Worm (Caenorhabditis elegans) whole organism, L4 larva: ENCODE data around the gene F53B3.3.

Source experiments
- D1046.2 ChIP-seq: fragments of 200-800 bp; sonication (Bioruptor generic); IDR thresholded peaks from 2 replicates; pipeline ENCODE4 v1.3.6; 2022; ENCODE audit warnings: missing genetic modification characterization, missing compliant biosample characterization
- F10B5.3 ChIP-seq: sonication (generic microtip); optimal IDR thresholded peaks from 2 replicates; lab custom pipeline; 2016; ENCODE audit warnings: mild to moderate bottlenecking, missing genetic modification characterization, missing compliant biosample characterization
- F26F4.8 ChIP-seq: fragments of 200-800 bp; sonication (Bioruptor generic); conservative IDR thresholded peaks from 2 replicates; pipeline ENCODE4 v1.3.6; 2022; ENCODE audit warnings: missing genetic modification characterization, missing compliant biosample characterization
- F37D6.2 ChIP-seq: sonication (generic microtip); optimal IDR thresholded peaks from 2 replicates; lab custom pipeline; 2016; ENCODE audit warnings: mild to moderate bottlenecking, missing genetic modification characterization, missing compliant biosample characterization
- R02D3.7 ChIP-seq: fragments of 150-350 bp; sonication (generic microtip); optimal IDR thresholded peaks from 3 replicates; lab custom pipeline; 2014; ENCODE audit warnings: missing biosample characterization, missing genetic modification characterization
- T26A8.4 ChIP-seq: fragments of 200-800 bp; sonication (Bioruptor generic); IDR thresholded peaks from 2 replicates; pipeline ENCODE4 v1.3.6; 2022; ENCODE audit warnings: missing genetic modification characterization, missing compliant biosample characterization
- Y48G9A.11 ChIP-seq: fragments of 200-800 bp; sonication (Bioruptor generic); IDR thresholded peaks from 2 replicates; pipeline ENCODE4 v1.3.6; 2022; ENCODE audit warnings: missing genetic modification reagents, missing genetic modification characterization, missing compliant biosample characterization
- Y5F2A.4 ChIP-seq: fragments of 200-800 bp; sonication (Bioruptor generic); optimal IDR thresholded peaks from 2 replicates; lab custom pipeline; 2018; ENCODE audit warnings: mild to moderate bottlenecking, missing genetic modification characterization, missing compliant biosample characterization
- aha-1 ChIP-seq: fragments of 150-350 bp; peaks from one replicate; lab custom pipeline; 2014; ENCODE audit warnings: missing biosample characterization, missing genetic modification characterization
- arid-1 ChIP-seq: fragments of 200-800 bp; sonication (Bioruptor generic); conservative IDR thresholded peaks from 2 replicates; pipeline ENCODE4 v1.3.6; 2022; ENCODE audit warnings: missing genetic modification reagents, missing genetic modification characterization, missing compliant biosample characterization
- attf-4 ChIP-seq: sonication (generic microtip); optimal IDR thresholded peaks from 3 replicates; lab custom pipeline; 2017; ENCODE audit warnings: missing biosample characterization, missing genetic modification characterization
- ceh-20 ChIP-seq: fragments of 200-800 bp; sonication (Bioruptor generic); IDR thresholded peaks from 2 replicates; pipeline ENCODE4 v1.3.6; 2022; ENCODE audit warnings: missing genetic modification reagents, missing genetic modification characterization, missing compliant biosample characterization
- ceh-32 ChIP-seq: sonication (generic microtip); optimal IDR thresholded peaks from 2 replicates; lab custom pipeline; 2016; ENCODE audit warnings: mild to moderate bottlenecking, missing genetic modification characterization, missing compliant biosample characterization; ENCODE audit not compliant: poor library complexity
- ceh-62 ChIP-seq: sonication (generic microtip); optimal IDR thresholded peaks from 2 replicates; lab custom pipeline; 2017; ENCODE audit warnings: missing biosample characterization, missing genetic modification characterization
- ceh-82 ChIP-seq: sonication (generic microtip); optimal IDR thresholded peaks from 2 replicates; lab custom pipeline; 2017; ENCODE audit warnings: missing biosample characterization, missing genetic modification characterization
- ces-1 ChIP-seq: fragments of 150-350 bp; sonication (generic microtip); optimal IDR thresholded peaks from 4 replicates; lab custom pipeline; 2014; ENCODE audit warnings: missing biosample characterization, missing genetic modification reagents, missing genetic modification characterization
- daf-12 ChIP-seq: fragments of 150-350 bp; optimal IDR thresholded peaks from 2 replicates; lab custom pipeline; 2014; ENCODE audit warnings: missing biosample characterization, missing genetic modification reagents, missing genetic modification characterization
- daf-19 ChIP-seq: fragments of 200-800 bp; sonication (Bioruptor generic); conservative IDR thresholded peaks from 2 replicates; pipeline ENCODE4 v1.3.6; 2022; ENCODE audit warnings: missing genetic modification characterization, missing compliant biosample characterization
- dmd-6 ChIP-seq: fragments of 200-800 bp; sonication (Bioruptor generic); IDR thresholded peaks from 2 replicates; pipeline ENCODE4 v1.3.6; 2022; ENCODE audit warnings: missing genetic modification reagents, missing genetic modification characterization, missing compliant biosample characterization
- dmd-8 ChIP-seq: fragments of 200-800 bp; sonication (Bioruptor generic); IDR thresholded peaks from 2 replicates; pipeline ENCODE4 v1.3.6; 2022; ENCODE audit warnings: missing genetic modification characterization, missing compliant biosample characterization
- duxl-1 ChIP-seq: sonication (generic microtip); optimal IDR thresholded peaks from 2 replicates; lab custom pipeline; 2016; ENCODE audit warnings: mild to moderate bottlenecking, missing genetic modification characterization, moderate library complexity, missing compliant biosample characterization; ENCODE audit not compliant: poor library complexity
- dve-1 ChIP-seq: sonication (generic microtip); optimal IDR thresholded peaks from 2 replicates; lab custom pipeline; 2017; ENCODE audit warnings: antibody characterized with exemption, mild to moderate bottlenecking, missing genetic modification characterization, missing compliant biosample characterization; ENCODE audit not compliant: insufficient read depth
- egl-43 ChIP-seq: fragments of 200-800 bp; sonication (Bioruptor generic); IDR thresholded peaks from 2 replicates; pipeline ENCODE4 v1.3.6; 2022; ENCODE audit warnings: missing genetic modification reagents, missing genetic modification characterization, missing compliant biosample characterization
- fkh-10 ChIP-seq: fragments of 150-350 bp; optimal IDR thresholded peaks from 2 replicates; lab custom pipeline; 2014; ENCODE audit warnings: missing biosample characterization, missing genetic modification reagents, missing genetic modification characterization
- fos-1 ChIP-seq: fragments of 150-350 bp; optimal IDR thresholded peaks from 2 replicates; lab custom pipeline; 2014; ENCODE audit warnings: missing biosample characterization, missing genetic modification characterization
- hlh-11 ChIP-seq: fragments of 200-800 bp; sonication (Bioruptor generic); optimal IDR thresholded peaks from 2 replicates; lab custom pipeline; 2018; ENCODE audit warnings: mild to moderate bottlenecking, missing genetic modification characterization, missing compliant biosample characterization
- hlh-30 ChIP-seq: sonication (generic microtip); optimal IDR thresholded peaks from 2 replicates; lab custom pipeline; 2017; ENCODE audit warnings: antibody characterized with exemption, mild to moderate bottlenecking, missing genetic modification characterization, missing compliant biosample characterization; ENCODE audit not compliant: insufficient read depth
- hmg-1.1 ChIP-seq: fragments of 200-800 bp; sonication (Bioruptor generic); IDR thresholded peaks from 2 replicates; pipeline ENCODE4 v1.3.6; 2022; ENCODE audit warnings: missing genetic modification reagents, missing genetic modification characterization, missing compliant biosample characterization
- jun-1 ChIP-seq: fragments of 150-350 bp; optimal IDR thresholded peaks from 2 replicates; lab custom pipeline; 2014; ENCODE audit warnings: missing biosample characterization, missing genetic modification reagents, missing genetic modification characterization
- lin-1 ChIP-seq: fragments of 200-800 bp; sonication (Bioruptor generic); IDR thresholded peaks from 2 replicates; pipeline ENCODE4 v1.3.6; 2022; ENCODE audit warnings: missing genetic modification reagents, missing genetic modification characterization, missing compliant biosample characterization
- lin-38 ChIP-seq: fragments of 200-800 bp; sonication (Bioruptor generic); IDR thresholded peaks from 2 replicates; pipeline ENCODE4 v1.3.6; 2022; ENCODE audit warnings: missing genetic modification reagents, missing genetic modification characterization, missing compliant biosample characterization
- lin-39 ChIP-seq: fragments of 150-350 bp; optimal IDR thresholded peaks from 2 replicates; lab custom pipeline; 2014; ENCODE audit warnings: missing biosample characterization, missing genetic modification reagents, missing genetic modification characterization
- madf-5 ChIP-seq, 2 experiments: fragments of 200-800 bp; sonication (Bioruptor generic); IDR thresholded peaks; 2 replicates each; pipeline ENCODE4 v1.3.6; 2022; ENCODE audit warnings: missing compliant biosample characterization in 2 of 2, missing genetic modification characterization in 2 of 2
- mep-1 ChIP-seq: fragments of 150-350 bp; sonication (generic microtip); optimal IDR thresholded peaks from 3 replicates; lab custom pipeline; 2014; ENCODE audit warnings: missing biosample characterization, missing genetic modification characterization
- mxl-2 ChIP-seq: fragments of 200-800 bp; sonication (Bioruptor generic); conservative IDR thresholded peaks from 2 replicates; pipeline ENCODE4 v1.3.6; 2022; ENCODE audit warnings: missing genetic modification reagents, missing genetic modification characterization, missing compliant biosample characterization
- nhr-102 ChIP-seq: sonication (generic microtip); optimal IDR thresholded peaks from 2 replicates; lab custom pipeline; 2016; ENCODE audit warnings: mild to moderate bottlenecking, missing genetic modification characterization, moderate library complexity, missing compliant biosample characterization
- nhr-11 ChIP-seq: fragments of 150-350 bp; optimal IDR thresholded peaks from 2 replicates; lab custom pipeline; 2014; ENCODE audit warnings: missing biosample characterization, missing genetic modification characterization
- nhr-237 ChIP-seq: sonication (generic microtip); optimal IDR thresholded peaks from 2 replicates; lab custom pipeline; 2017; ENCODE audit warnings: missing biosample characterization, missing genetic modification characterization
- nhr-42 ChIP-seq: fragments of 200-800 bp; sonication (Bioruptor generic); IDR thresholded peaks from 2 replicates; pipeline ENCODE4 v1.3.6; 2022; ENCODE audit warnings: missing genetic modification characterization, missing compliant biosample characterization
- nhr-48 ChIP-seq: sonication (generic microtip); optimal IDR thresholded peaks from 2 replicates; lab custom pipeline; 2016; ENCODE audit warnings: mild to moderate bottlenecking, missing genetic modification characterization, missing compliant biosample characterization
- nhr-76 ChIP-seq: fragments of 150-350 bp; optimal IDR thresholded peaks from 2 replicates; lab custom pipeline; 2014; ENCODE audit warnings: missing biosample characterization, missing genetic modification characterization
- rbr-2 ChIP-seq: sonication (generic microtip); optimal IDR thresholded peaks from 2 replicates; lab custom pipeline; 2016; ENCODE audit warnings: missing genotype, missing genetic modification characterization, missing compliant biosample characterization
- saeg-2 ChIP-seq: fragments of 200-800 bp; sonication (Bioruptor generic); IDR thresholded peaks from 2 replicates; pipeline ENCODE4 v1.3.6; 2022; ENCODE audit warnings: missing genetic modification reagents, missing genetic modification characterization, missing compliant biosample characterization
- spr-3 ChIP-seq: fragments of 200-800 bp; sonication (Bioruptor generic); optimal IDR thresholded peaks from 2 replicates; lab custom pipeline; 2018; ENCODE audit warnings: mild to moderate bottlenecking, missing genetic modification characterization, missing compliant biosample characterization
- tag-97 ChIP-seq: fragments of 200-800 bp; sonication (Bioruptor generic); IDR thresholded peaks from 2 replicates; pipeline ENCODE4 v1.3.6; 2022; ENCODE audit warnings: missing genetic modification characterization, missing compliant biosample characterization
- unc-62 ChIP-seq, 3 experiments: fragments of 150-350 bp in 1 of 3; sonication (generic microtip); optimal IDR thresholded peaks in 2 of 3; peaks in 1 of 3; 1 replicate in 1 of 3; 2 replicates in 2 of 3; lab custom pipeline; 2014 to 2017; ENCODE audit warnings: missing biosample characterization in 3 of 3, missing genetic modification characterization in 3 of 3, missing genetic modification reagents in 3 of 3, missing genotype in 1 of 3
- zag-1 ChIP-seq: fragments of 150-350 bp; optimal IDR thresholded peaks from 2 replicates; lab custom pipeline; 2014; ENCODE audit warnings: missing biosample characterization, missing genetic modification characterization
- zfp-2 ChIP-seq: sonication (generic microtip); optimal IDR thresholded peaks from 2 replicates; lab custom pipeline; 2016; ENCODE audit warnings: mild to moderate bottlenecking, missing genetic modification characterization, missing compliant biosample characterization
- zfp-3 ChIP-seq: fragments of 200-800 bp; sonication (Bioruptor generic); conservative IDR thresholded peaks from 2 replicates; pipeline ENCODE4 v1.3.6; 2022; ENCODE audit warnings: missing genetic modification reagents, missing genetic modification characterization, missing compliant biosample characterization
- zip-2 ChIP-seq: fragments of 150-350 bp; optimal IDR thresholded peaks from 2 replicates; lab custom pipeline; 2014; ENCODE audit warnings: missing biosample characterization, missing genetic modification characterization
- ztf-11 ChIP-seq: fragments of 150-350 bp; optimal IDR thresholded peaks from 2 replicates; lab custom pipeline; 2014; ENCODE audit warnings: missing biosample characterization, missing genetic modification characterization

F53B3.3 gene

ce11 chrX:2852388-2852908 is 18.5 kb downstream of the F53B3.3 start, which contains the start of gene kin-29 (continued):
- TF ChIP-seq F10B5.3 (tag; lab: Kevin White, UChicago) (peak; percentile 46), dmd-8 (GFP tag; lab: Robert Waterston, UW) (no peak), nhr-42 (GFP tag; lab: Robert Waterston, UW) (no peak), ces-1 (GFP tag; lab: Kevin White, UChicago) (no peak), aha-1 (tag; lab: Kevin White, UChicago) (peak; percentile 99), T26A8.4 (peak; percentile 82), nhr-11 (tag; lab: Kevin White, UChicago) (peak; percentile 77), spr-3 (GFP tag; lab: Kevin White, UChicago) (peak; percentile 34), mep-1 (tag; lab: Kevin White, UChicago) (peak; percentile 92), fos-1 (tag; lab: Kevin White, UChicago) (no peak), lin-39 (tag; lab: Kevin White, UChicago) (no peak), nhr-76 (peak; percentile 34), mxl-2 (GFP tag; lab: Robert Waterston, UW) (no peak), zfp-3 (no peak), F37D6.2 (tag; lab: Kevin White, UChicago) (peak; percentile 84), arid-1 (GFP tag; lab: Robert Waterston, UW) (peak; percentile 53; the same call in 1 of the 2 replicates), dmd-6 (GFP tag; lab: Robert Waterston, UW) (peak; percentile 74), duxl-1 (tag; lab: Kevin White, UChicago) (peak; percentile 53), ceh-32 (tag; lab: Kevin White, UChicago) (peak; percentile 46), madf-5 (GFP tag; IDR thresholded peaks at IDR 0.05; lab: Robert Waterston, UW) (no peak), tag-97 (GFP tag; lab: Robert Waterston, UW) (no peak), nhr-102 (tag; lab: Kevin White, UChicago) (peak; percentile 64), zag-1 (tag; lab: Kevin White, UChicago) (no peak), fkh-10 (GFP tag; lab: Kevin White, UChicago) (peak; percentile 93), saeg-2 (GFP tag; lab: Robert Waterston, UW) (0 out of 2 replicates have a peak, but pooled peaks have one; percentile 40), ztf-11 (no peak), dve-1 (tag; lab: Kevin White, UChicago) (peak; percentile 93), R02D3.7 (tag; lab: Kevin White, UChicago) (no peak), ceh-62 (tag; lab: Kevin White, UChicago) (no peak), lin-1 (peak; percentile 37; the same call in 1 of the 2 replicates), nhr-48 (tag; lab: Kevin White, UChicago) (peak; percentile 80), unc-62 (GFP tag; optimal IDR thresholded peaks at IDR 0.05 in 1 of 2; lab: Kevin White, UChicago) (peak in 1 of 2 experiments; percentile 99), unc-62 (tag; optimal IDR thresholded peaks at IDR 0.05; lab: Kevin White, UChicago) (no peak), egl-43 (GFP tag; lab: Robert Waterston, UW) (peak; percentile 82), daf-12 (no peak), Y5F2A.4 (GFP tag; lab: Kevin White, UChicago) (no peak), hlh-11 (tag; lab: Kevin White, UChicago) (peak; percentile 95), ceh-20 (0 out of 2 replicates have a peak, but pooled peaks have one; percentile 48), daf-19 (GFP tag; lab: Robert Waterston, UW) (no peak), zfp-2 (tag; lab: Kevin White, UChicago) (no peak), zip-2 (tag; lab: Kevin White, UChicago) (peak; percentile 44), attf-4 (no peak), F26F4.8 (GFP tag; lab: Robert Waterston, UW) (no peak), Y48G9A.11 (GFP tag; lab: Robert Waterston, UW) (no peak), hmg-1.1 (GFP tag; lab: Robert Waterston, UW) (peak; percentile 95), lin-38 (no peak; the same call in 1 of the 2 replicates), D1046.2 (no peak), jun-1 (tag; lab: Kevin White, UChicago) (peak; percentile 82), rbr-2 (tag; lab: Kevin White, UChicago) (peak; percentile 95), nhr-237 (tag; lab: Kevin White, UChicago) (peak; percentile 8), ceh-82 (tag; lab: Kevin White, UChicago) (no peak), hlh-30 (tag; lab: Kevin White, UChicago) (peak; percentile 76)
